Worm (Caenorhabditis elegans) whole organism, young adult: ENCODE measurements around the gene mua-6.
"Not testable (repeated sequence)": the region's sequence is repeated elsewhere in the genome, so short reads cannot be mapped to it uniquely, and the experiment has no call there.

ENCODE experiments used
- B0261.1 ChIP-seq: sonication (generic microtip); optimal IDR thresholded peaks from 2 replicates; lab custom pipeline; 2016; ENCODE audit warnings: mild to moderate bottlenecking, missing genetic modification characterization, moderate library complexity, missing compliant biosample characterization
- C17E4.6 ChIP-seq: fragments of 200-800 bp; sonication (Bioruptor generic); IDR thresholded peaks from 2 replicates; pipeline ENCODE4 v1.3.6; 2022; ENCODE audit warnings: missing genetic modification reagents, missing genetic modification characterization, missing compliant biosample characterization
- F22D6.2 ChIP-seq: sonication (generic microtip); optimal IDR thresholded peaks from 2 replicates; lab custom pipeline; 2016; ENCODE audit warnings: mild to moderate bottlenecking, missing genetic modification characterization, missing compliant biosample characterization
- F37B4.10 ChIP-seq: fragments of 200-800 bp; sonication (Bioruptor generic); IDR thresholded peaks from 2 replicates; pipeline ENCODE4 v1.3.6; 2022; ENCODE audit warnings: missing genetic modification characterization, missing compliant biosample characterization
- F49E8.2 ChIP-seq: sonication (generic microtip); optimal IDR thresholded peaks from 3 replicates; lab custom pipeline; 2017; ENCODE audit warnings: missing genetic modification characterization, mild to moderate bottlenecking, missing compliant biosample characterization, antibody characterized with exemption, moderate library complexity; ENCODE audit not compliant: insufficient read depth
- F57C9.4 ChIP-seq: sonication (generic microtip); optimal IDR thresholded peaks from 2 replicates; lab custom pipeline; 2017; ENCODE audit warnings: mild to moderate bottlenecking, missing genetic modification characterization, missing compliant biosample characterization
- ama-1 ChIP-seq, 3 experiments: fragments of 150-350 bp in 1 of 3; sonication (generic microtip) in 2 of 3; optimal IDR thresholded peaks; 2 replicates each; lab custom pipeline; 2014 to 2018; ENCODE audit warnings: missing biosample characterization in 2 of 3, missing genetic modification characterization in 2 of 3, missing genetic modification reagents in 2 of 3
- aptf-3 ChIP-seq: fragments of 200-800 bp; sonication (Bioruptor generic); IDR thresholded peaks from 2 replicates; pipeline ENCODE4 v1.3.6; 2022; ENCODE audit warnings: missing genetic modification characterization, missing compliant biosample characterization
- atf-7 ChIP-seq: sonication (generic microtip); optimal IDR thresholded peaks from 2 replicates; lab custom pipeline; 2017; ENCODE audit warnings: mild to moderate bottlenecking, missing genetic modification characterization, missing compliant biosample characterization
- attf-5 ChIP-seq: fragments of 200-800 bp; sonication (Bioruptor generic); optimal IDR thresholded peaks from 2 replicates; lab custom pipeline; 2018; ENCODE audit warnings: mild to moderate bottlenecking, missing genetic modification characterization, missing compliant biosample characterization
- cebp-1 ChIP-seq, 2 experiments: fragments of 200-800 bp in 1 of 2; sonication (Bioruptor generic) in 1 of 2; sonication (generic microtip) in 1 of 2; IDR thresholded peaks in 1 of 2; optimal IDR thresholded peaks in 1 of 2; 2 replicates each; pipeline versions ENCODE4 v1.3.6 to Lab custom; 2017 to 2022; ENCODE audit warnings: missing compliant biosample characterization in 2 of 2, missing genetic modification characterization in 2 of 2, mild to moderate bottlenecking in 1 of 2, missing genetic modification reagents in 1 of 2, moderate library complexity in 1 of 2
- ceh-27 ChIP-seq: fragments of 200-800 bp; sonication (Bioruptor generic); optimal IDR thresholded peaks from 2 replicates; lab custom pipeline; 2018; ENCODE audit warnings: mild to moderate bottlenecking, missing genetic modification characterization, moderate library complexity, missing compliant biosample characterization
- ceh-40 ChIP-seq: fragments of 200-800 bp; sonication (Bioruptor generic); IDR thresholded peaks from 2 replicates; pipeline ENCODE4 v1.3.6; 2022; ENCODE audit warnings: missing genetic modification characterization, missing compliant biosample characterization
- chd-7 ChIP-seq: sonication (generic microtip); optimal IDR thresholded peaks from 2 replicates; lab custom pipeline; 2016; ENCODE audit warnings: mild to moderate bottlenecking, missing genetic modification characterization, moderate library complexity, missing compliant biosample characterization
- die-1 ChIP-seq: sonication (generic microtip); optimal IDR thresholded peaks from 2 replicates; lab custom pipeline; 2016; ENCODE audit warnings: missing genotype, mild to moderate bottlenecking, missing genetic modification characterization, missing compliant biosample characterization
- dox-1 ChIP-seq: fragments of 200-800 bp; sonication (Bioruptor generic); IDR thresholded peaks from 2 replicates; pipeline ENCODE4 v1.3.6; 2022; ENCODE audit warnings: missing genetic modification reagents, missing genetic modification characterization, missing compliant biosample characterization
- dpl-1 ChIP-seq: fragments of 150-350 bp; optimal IDR thresholded peaks from 2 replicates; lab custom pipeline; 2014; ENCODE audit warnings: missing biosample characterization, missing genetic modification reagents, missing genetic modification characterization
- egl-44 ChIP-seq: fragments of 200-800 bp; sonication (Bioruptor generic); IDR thresholded peaks from 2 replicates; pipeline ENCODE4 v1.3.6; 2022; ENCODE audit warnings: missing genetic modification reagents, missing genetic modification characterization, missing compliant biosample characterization
- ekl-4 ChIP-seq: fragments of 200-800 bp; sonication (Bioruptor generic); IDR thresholded peaks from 2 replicates; pipeline ENCODE4 v1.3.6; 2022; ENCODE audit warnings: missing genetic modification reagents, missing genetic modification characterization, missing compliant biosample characterization
- fkh-3 ChIP-seq: sonication (generic microtip); optimal IDR thresholded peaks from 2 replicates; lab custom pipeline; 2016; ENCODE audit warnings: mild to moderate bottlenecking, missing genetic modification characterization, missing compliant biosample characterization
- him-1 ChIP-seq: sonication (generic microtip); optimal IDR thresholded peaks from 2 replicates; lab custom pipeline; 2016; ENCODE audit warnings: missing genotype, missing genetic modification reagents, missing genetic modification characterization, missing compliant biosample characterization
- hlh-26 ChIP-seq: fragments of 200-800 bp; sonication (Bioruptor generic); conservative IDR thresholded peaks from 2 replicates; pipeline ENCODE4 v1.3.6; 2022; ENCODE audit warnings: missing genetic modification reagents, missing genetic modification characterization, missing compliant biosample characterization
- hmg-1.2 ChIP-seq: fragments of 200-800 bp; sonication (Bioruptor generic); IDR thresholded peaks from 2 replicates; pipeline ENCODE4 v1.3.6; 2022; ENCODE audit warnings: missing genetic modification reagents, missing genetic modification characterization, missing compliant biosample characterization
- hsf-1 ChIP-seq: fragments of 200-800 bp; sonication (Bioruptor generic); IDR thresholded peaks from 2 replicates; pipeline ENCODE4 v1.3.6; 2022; ENCODE audit warnings: missing genetic modification reagents, missing genetic modification characterization, missing compliant biosample characterization
- madf-10 ChIP-seq: sonication (generic microtip); optimal IDR thresholded peaks from 2 replicates; lab custom pipeline; 2016; ENCODE audit warnings: mild to moderate bottlenecking, missing genetic modification characterization, missing compliant biosample characterization
- mxl-1 ChIP-seq: sonication (generic microtip); optimal IDR thresholded peaks from 2 replicates; lab custom pipeline; 2016; ENCODE audit warnings: missing genetic modification characterization, missing compliant biosample characterization
- nfya-1 ChIP-seq: sonication (generic microtip); optimal IDR thresholded peaks from 2 replicates; lab custom pipeline; 2017; ENCODE audit warnings: antibody characterized with exemption, missing compliant biosample characterization, missing genetic modification characterization, borderline replicate concordance; ENCODE audit not compliant: insufficient read depth
- nfya-2 ChIP-seq: fragments of 200-800 bp; sonication (Bioruptor generic); IDR thresholded peaks from 2 replicates; pipeline ENCODE4 v1.3.6; 2022; ENCODE audit warnings: missing genetic modification reagents, missing genetic modification characterization, missing compliant biosample characterization
- nhr-80 ChIP-seq: sonication (generic microtip); optimal IDR thresholded peaks from 2 replicates; lab custom pipeline; 2016; ENCODE audit warnings: missing genetic modification characterization, missing compliant biosample characterization
- nhr-90 ChIP-seq: sonication (generic microtip); optimal IDR thresholded peaks from 2 replicates; lab custom pipeline; 2016; ENCODE audit warnings: missing genotype, mild to moderate bottlenecking, missing genetic modification characterization, missing compliant biosample characterization
- pbrm-1 ChIP-seq: fragments of 200-800 bp; sonication (Bioruptor generic); IDR thresholded peaks from 2 replicates; pipeline ENCODE4 v1.3.6; 2022; ENCODE audit warnings: missing genetic modification reagents, missing genetic modification characterization, missing compliant biosample characterization
- rcor-1 ChIP-seq: fragments of 200-800 bp; sonication (Bioruptor generic); IDR thresholded peaks from 2 replicates; pipeline ENCODE4 v1.3.6; 2022; ENCODE audit warnings: missing genetic modification reagents, missing genetic modification characterization, missing compliant biosample characterization
- repo-1 ChIP-seq: sonication (generic microtip); optimal IDR thresholded peaks from 2 replicates; lab custom pipeline; 2017; ENCODE audit warnings: mild to moderate bottlenecking, missing genetic modification characterization, missing compliant biosample characterization
- rpc-1 ChIP-seq, 2 experiments: fragments of 150-350 bp in 1 of 2; sonication (generic microtip) in 1 of 2; optimal IDR thresholded peaks; 2 replicates each; lab custom pipeline; 2014 to 2018; ENCODE audit warnings: missing biosample characterization in 1 of 2, missing genetic modification characterization in 1 of 2, missing genetic modification reagents in 1 of 2, missing genotype in 1 of 2
- tbp1 ChIP-seq: fragments of 200-800 bp; sonication (Bioruptor generic); optimal IDR thresholded peaks from 2 replicates; lab custom pipeline; 2018; ENCODE audit warnings: mild to moderate bottlenecking, missing genetic modification characterization, missing compliant biosample characterization
- tbx-9 ChIP-seq: sonication (generic microtip); optimal IDR thresholded peaks from 2 replicates; lab custom pipeline; 2016; ENCODE audit warnings: borderline replicate concordance, missing genetic modification characterization, inconsistent platforms, missing compliant biosample characterization
- xnd-1 ChIP-seq: sonication (generic microtip); optimal IDR thresholded peaks from 2 replicates; lab custom pipeline; 2016; ENCODE audit warnings: missing genotype, missing genetic modification reagents, missing genetic modification characterization, missing compliant biosample characterization
- zim-3 ChIP-seq: sonication (generic microtip); optimal IDR thresholded peaks from 2 replicates; lab custom pipeline; 2017; ENCODE audit warnings: mild to moderate bottlenecking, missing genetic modification characterization, moderate library complexity, missing compliant biosample characterization
- ztf-18 ChIP-seq: sonication (generic microtip); optimal IDR thresholded peaks from 2 replicates; lab custom pipeline; 2016; ENCODE audit warnings: missing genotype, mild to moderate bottlenecking, missing genetic modification characterization, missing compliant biosample characterization
- ztf-25 ChIP-seq: fragments of 200-800 bp; sonication (Bioruptor generic); IDR thresholded peaks from 2 replicates; pipeline ENCODE4 v1.3.6; 2022; ENCODE audit warnings: missing genetic modification reagents, missing genetic modification characterization, missing compliant biosample characterization
- ztf-26 ChIP-seq: sonication (generic microtip); optimal IDR thresholded peaks from 2 replicates; lab custom pipeline; 2017; ENCODE audit warnings: missing genetic modification characterization, missing compliant biosample characterization
- ztf-28 ChIP-seq: fragments of 200-800 bp; sonication (Bioruptor generic); IDR thresholded peaks from 2 replicates; pipeline ENCODE4 v1.3.6; 2022; ENCODE audit warnings: missing genetic modification reagents, missing genetic modification characterization, missing compliant biosample characterization

mua-6 gene

DNA sequence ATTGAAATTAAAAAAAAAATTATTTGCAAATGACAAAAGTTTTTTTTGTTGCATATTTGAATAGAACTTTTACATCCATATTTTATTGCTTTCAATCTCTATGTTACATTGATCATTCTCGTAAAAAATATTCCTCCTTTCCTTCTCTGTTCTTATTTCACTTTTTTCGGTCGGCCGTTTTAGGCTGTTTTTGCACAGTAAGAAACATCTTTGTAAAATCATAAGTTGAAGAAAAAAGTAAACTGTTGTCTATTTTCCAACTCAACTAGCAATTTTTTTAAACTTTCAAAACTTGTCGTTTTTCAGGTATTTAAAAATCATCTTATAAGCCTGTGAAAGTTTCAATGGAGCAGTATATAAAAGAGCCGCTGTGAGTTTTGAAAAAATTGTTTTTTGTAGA lies 36.9 kb downstream of the mua-6 start, which contains the start of gene F23A7.5:
Gene F23A7.5 (plus strand): TSS at position 301 of the 400 bp plus-strand sequence.
- TF ChIP-seq aptf-3 (GFP tag; lab: Robert Waterston, UW) (no peak), die-1 (tag; lab: Kevin White, UChicago) (no peak), ztf-26 (tag; lab: Kevin White, UChicago) (no peak), atf-7 (tag; lab: Kevin White, UChicago) (no peak), F22D6.2 (tag; lab: Kevin White, UChicago) (no peak)
- TF ChIP-seq, all 124 proteins: peak for 0

DNA sequence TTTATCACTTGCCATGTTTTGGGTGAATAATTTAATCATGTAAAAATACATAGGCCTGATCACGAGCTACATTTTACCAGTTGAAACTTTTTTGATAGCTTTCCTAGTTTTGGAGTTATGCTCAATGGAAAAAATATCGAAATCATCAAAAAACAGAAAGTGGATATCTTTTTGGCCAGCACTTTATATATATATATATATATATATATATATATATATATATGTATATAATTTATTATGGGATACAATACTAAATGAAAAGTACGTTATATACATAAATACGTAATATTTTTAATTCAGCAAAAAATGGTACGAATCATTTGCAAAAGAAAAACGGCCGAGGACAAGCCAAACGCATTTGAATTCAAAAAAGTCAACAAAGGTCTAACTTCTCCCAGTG lies 45.8 kb downstream of the mua-6 start, which contains the start of gene F23A7.3:
Gene F23A7.3 (plus strand): TSS at position 301 of the 400 bp plus-strand sequence.
- TF ChIP-seq cebp-1 (GFP tag; IDR thresholded peaks at IDR 0.05; lab: Robert Waterston, UW); cebp-1 (tag; optimal IDR thresholded peaks at IDR 0.05; lab: Kevin White, UChicago); hlh-26 (GFP tag; lab: Robert Waterston, UW); tbx-9 (tag; lab: Kevin White, UChicago): not testable (repeated sequence)

DNA sequence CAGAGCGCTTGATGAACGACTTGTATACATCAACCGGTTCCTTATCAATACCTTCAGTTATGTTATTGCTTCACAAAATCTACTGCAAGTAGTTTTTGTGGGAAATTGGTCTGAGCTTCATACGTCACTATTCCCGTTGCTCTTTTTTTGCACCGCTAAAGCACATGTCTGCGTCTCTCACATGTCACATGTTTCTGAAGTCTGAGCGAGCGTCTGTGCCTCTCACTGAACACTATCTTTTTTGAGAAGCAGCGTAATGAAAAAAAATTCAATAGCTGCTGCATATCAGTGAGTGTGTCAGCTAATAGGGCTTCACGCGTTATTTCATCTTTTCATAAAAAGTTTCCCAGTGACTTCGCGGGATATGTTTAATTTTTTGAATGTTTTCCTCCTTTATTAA lies 47.2 kb downstream of the mua-6 start:
- TF ChIP-seq hmg-1.2 (GFP tag; lab: Robert Waterston, UW) = peak; percentile 66; the same call in 1 of the 2 replicates
- no peak for TF ChIP-seq ztf-28 (GFP tag; lab: Robert Waterston, UW)
- no peak for TF ChIP-seq dpl-1
- TF ChIP-seq ceh-27 (GFP tag; lab: Kevin White, UChicago) = no peak
- peak; percentile 26 for TF ChIP-seq nhr-80
- TF ChIP-seq, all 124 proteins: peak for 2

DNA sequence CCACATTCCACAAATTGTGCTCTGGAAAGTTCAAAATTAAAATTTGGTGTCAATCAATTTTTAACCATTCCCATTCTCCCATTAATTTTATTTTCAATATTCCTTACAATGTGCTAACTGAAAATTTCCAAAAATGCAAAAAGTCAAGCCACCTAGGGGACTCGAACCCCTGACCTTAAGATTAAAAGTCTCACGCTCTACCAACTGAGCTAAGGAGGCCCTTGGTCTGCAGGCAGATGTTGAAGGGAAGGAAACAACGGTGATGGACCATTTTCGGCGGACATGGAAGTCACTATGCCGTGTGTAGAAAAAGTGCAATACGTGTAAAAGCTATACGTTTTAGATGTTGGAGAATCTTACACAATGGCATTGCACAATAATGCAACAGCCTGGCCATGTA lies 47.7 kb downstream of the mua-6 start:
- TF ChIP-seq him-1 (tag; lab: Kevin White, UChicago) = peak; percentile 43
- TF ChIP-seq F57C9.4 = no peak
- peak; percentile 53 for TF ChIP-seq rpc-1 (optimal IDR thresholded peaks at IDR 0.05; lab: Kevin White, UChicago)
- TF ChIP-seq rpc-1 (tag; optimal IDR thresholded peaks at IDR 0.05; lab: Kevin White, UChicago) = peak; percentile 91
- no peak for TF ChIP-seq C17E4.6 (GFP tag; lab: Robert Waterston, UW)
- no peak for TF ChIP-seq F49E8.2
- TF ChIP-seq mxl-1 (tag; lab: Kevin White, UChicago) = peak; percentile 3
- no peak for TF ChIP-seq ama-1 (optimal IDR thresholded peaks at IDR 0.05; lab: Kevin White, UChicago)
- TF ChIP-seq ama-1 (GFP tag; optimal IDR thresholded peaks at IDR 0.05; lab: Kevin White, UChicago) = peak in 1 of 2 experiments; percentile 20
- TF ChIP-seq zim-3 (tag; lab: Kevin White, UChicago) = no peak
- TF ChIP-seq ztf-18 (tag; lab: Kevin White, UChicago) = no peak
- no peak for TF ChIP-seq egl-44 (GFP tag; lab: Robert Waterston, UW)
- no peak for TF ChIP-seq ztf-26 (tag; lab: Kevin White, UChicago)
- peak; percentile 31; the same call in 1 of the 2 replicates for TF ChIP-seq hsf-1 (GFP tag; lab: Robert Waterston, UW)
- no peak for TF ChIP-seq madf-10
- TF ChIP-seq pbrm-1 (GFP tag; lab: Robert Waterston, UW) = peak; percentile 26; the same call in 1 of the 2 replicates
- TF ChIP-seq xnd-1 = no peak
- TF ChIP-seq ekl-4 (GFP tag; lab: Robert Waterston, UW) = no peak
- no peak for TF ChIP-seq aptf-3 (GFP tag; lab: Robert Waterston, UW)
- 0 out of 2 replicates have a peak, but pooled peaks have one; percentile 29 for TF ChIP-seq ztf-25 (GFP tag; lab: Robert Waterston, UW)
- TF ChIP-seq dox-1 = 0 out of 2 replicates have a peak, but pooled peaks have one; percentile 14
- TF ChIP-seq tbp1 (GFP tag; lab: Kevin White, UChicago) = peak; percentile 89
- no peak for TF ChIP-seq chd-7 (tag; lab: Kevin White, UChicago)
- TF ChIP-seq B0261.1 = peak; percentile 67
- no peak for TF ChIP-seq F37B4.10 (GFP tag; lab: Robert Waterston, UW)
- TF ChIP-seq rcor-1 (GFP tag; lab: Robert Waterston, UW) = 0 out of 2 replicates have a peak, but pooled peaks have one; percentile 24
- TF ChIP-seq hmg-1.2 (GFP tag; lab: Robert Waterston, UW) = peak; percentile 36; the same call in 1 of the 2 replicates
- TF ChIP-seq nhr-90 (tag; lab: Kevin White, UChicago) = peak; percentile 38
- no peak for TF ChIP-seq nfya-1 (tag; lab: Kevin White, UChicago)
- TF ChIP-seq repo-1 = no peak
- peak; percentile 31 for TF ChIP-seq attf-5 (GFP tag; lab: Kevin White, UChicago)
- 0 out of 2 replicates have a peak, but pooled peaks have one; percentile 60 for TF ChIP-seq ceh-40
- no peak for TF ChIP-seq nfya-2 (GFP tag; lab: Robert Waterston, UW)
- TF ChIP-seq fkh-3 (tag; lab: Kevin White, UChicago) = no peak
